Worm (Caenorhabditis elegans): ENCODE data around the gene best-20.
A peak's percentile ranks its signal among the peaks of the same experiment; 100 is the strongest.

Gene best-20

DNA sequence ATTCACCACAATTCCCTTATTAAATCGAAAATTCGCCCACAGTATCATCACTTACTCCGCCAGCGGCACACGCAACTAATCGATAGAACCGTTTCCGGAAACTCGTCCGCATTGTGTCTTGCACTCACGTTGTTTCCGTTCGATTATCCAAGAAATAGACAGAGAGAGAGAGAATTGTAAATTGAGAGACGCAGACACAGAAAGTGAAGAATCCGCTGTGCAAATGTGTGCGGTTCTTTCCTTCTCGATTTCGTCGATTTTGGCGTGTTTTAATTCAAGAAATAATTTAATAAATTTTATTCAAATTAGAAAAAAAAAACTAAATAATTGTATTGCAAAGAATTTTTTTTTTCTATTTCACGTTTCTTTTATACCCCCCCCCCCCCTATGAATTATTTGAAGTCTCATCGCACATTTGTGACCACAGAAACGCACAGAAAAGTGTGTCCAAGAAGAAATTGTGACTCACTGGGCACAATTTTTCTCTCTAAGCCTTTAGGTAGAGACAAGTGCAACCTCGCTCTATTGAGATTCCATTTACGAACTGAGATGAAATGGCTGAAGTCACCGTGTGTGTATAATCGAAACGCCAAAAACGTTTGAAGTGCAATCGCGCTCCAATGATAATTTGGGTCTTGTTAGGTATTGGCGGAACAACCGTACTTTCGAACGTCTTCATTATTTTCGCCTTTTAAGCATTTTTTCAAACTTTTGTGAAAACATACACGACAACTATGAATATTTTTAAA lies 17.2 kb upstream of the best-20 start, which contains the start of gene nape-2:
Gene nape-2 (minus strand): TSS at position 271 of the 749 bp plus-strand sequence.
- peak in 1 of 3 experiments; percentile 22 for TF ChIP-seq dpl-1 (GFP tag; optimal IDR thresholded peaks at IDR 0.05)
- TF ChIP-seq hpl-2 (GFP tag; optimal IDR thresholded peaks at IDR 0.05) = no peak
- TF ChIP-seq lin-14 (GFP tag; optimal IDR thresholded peaks at IDR 0.05) = peak; percentile 70
- TF ChIP-seq ceh-8 (GFP tag; optimal IDR thresholded peaks at IDR 0.05) = no peak
- TF ChIP-seq nhr-47 (tag; optimal IDR thresholded peaks at IDR 0.05) = peak; percentile 6
- TF ChIP-seq egl-13 (tag; optimal IDR thresholded peaks at IDR 0.05) = no peak
- no peak for TF ChIP-seq nhr-28 (tag; optimal IDR thresholded peaks at IDR 0.05)
- no peak for TF ChIP-seq pag-3 (tag; optimal IDR thresholded peaks at IDR 0.05; ENCODE audit: borderline replicate concordance, insufficient read depth)
- no peak for TF ChIP-seq skn-1 (tag; optimal IDR thresholded peaks at IDR 0.05)
- TF ChIP-seq vab-15 (tag; optimal IDR thresholded peaks at IDR 0.05) = no peak
- no peak for TF ChIP-seq mdl-1 (tag; optimal IDR thresholded peaks at IDR 0.05)
- TF ChIP-seq xbp-1 (tag; optimal IDR thresholded peaks at IDR 0.05) = no peak
- TF ChIP-seq rnt-1 (tag; optimal IDR thresholded peaks at IDR 0.05) = peak; percentile 30
- TF ChIP-seq zag-1 (tag; optimal IDR thresholded peaks at IDR 0.05) = no peak
- TF ChIP-seq ces-1 (GFP tag; optimal IDR thresholded peaks at IDR 0.05) = no peak
- TF ChIP-seq unc-62 (GFP tag; optimal IDR thresholded peaks at IDR 0.05) = no peak
- TF ChIP-seq nhr-90 (tag; optimal IDR thresholded peaks at IDR 0.05; ENCODE audit: poor library complexity) = no peak
- no peak for TF ChIP-seq sptf-1 (tag; optimal IDR thresholded peaks at IDR 0.05)
- TF ChIP-seq lsy-2 (tag; optimal IDR thresholded peaks at IDR 0.05) = peak in 1 of 2 experiments; percentile 32
- no peak for TF ChIP-seq nhr-85 (tag)
- TF ChIP-seq mab-9 (GFP tag; IDR thresholded peaks at IDR 0.05) = no peak
- no peak for TF ChIP-seq ztf-11 (tag; optimal IDR thresholded peaks at IDR 0.05)
- TF ChIP-seq pax-3 (tag; optimal IDR thresholded peaks at IDR 0.05) = no peak
- TF ChIP-seq nhr-76 (tag; optimal IDR thresholded peaks at IDR 0.05) = no peak
- no peak for TF ChIP-seq grh-1 (GFP tag; IDR thresholded peaks at IDR 0.05)
- peak; percentile 16 for TF ChIP-seq nhr-77 (tag; optimal IDR thresholded peaks at IDR 0.05)
- TF ChIP-seq efl-1 (optimal IDR thresholded peaks at IDR 0.05) = no peak
- peak in 1 of 2 experiments; percentile 91 for TF ChIP-seq efl-1 (GFP tag; optimal IDR thresholded peaks at IDR 0.05 in 1 of 2)
- peak; percentile 5 for TF ChIP-seq blmp-1 (tag; optimal IDR thresholded peaks at IDR 0.05)
- TF ChIP-seq egl-27 (tag; optimal IDR thresholded peaks at IDR 0.05) = no peak
- TF ChIP-seq mep-1 (tag; optimal IDR thresholded peaks at IDR 0.05) = no peak
- TF ChIP-seq nhr-84 (tag; optimal IDR thresholded peaks at IDR 0.05) = no peak
- no peak for TF ChIP-seq swsn-7 (tag; optimal IDR thresholded peaks at IDR 0.05)
- TF ChIP-seq snpc-4 (tag; optimal IDR thresholded peaks at IDR 0.05) = peak; percentile 37
- TF ChIP-seq fkh-8 (tag; optimal IDR thresholded peaks at IDR 0.05) = no peak
- no peak for TF ChIP-seq ets-5 (GFP tag; IDR thresholded peaks at IDR 0.05)
- no peak for TF ChIP-seq Y116A8C.19 (tag; optimal IDR thresholded peaks at IDR 0.05; ENCODE audit: borderline replicate concordance)
- no peak for TF ChIP-seq C34B4.2 (tag; optimal IDR thresholded peaks at IDR 0.05)
- TF ChIP-seq irx-1 (tag; optimal IDR thresholded peaks at IDR 0.05) = no peak
- TF ChIP-seq lin-15B (tag; optimal IDR thresholded peaks at IDR 0.05) = peak; percentile 45
- TF ChIP-seq elt-3 (tag; optimal IDR thresholded peaks at IDR 0.05) = no peak
- TF ChIP-seq mef-2 (tag; optimal IDR thresholded peaks at IDR 0.05) = no peak
- peak; percentile 60 for TF ChIP-seq alr-1 (tag; optimal IDR thresholded peaks at IDR 0.05; ENCODE audit: borderline replicate concordance)
- no peak for TF ChIP-seq ceh-88 (GFP tag; IDR thresholded peaks at IDR 0.05)
- peak in 1 of 2 experiments; percentile 32 for TF ChIP-seq lin-35 (GFP tag; optimal IDR thresholded peaks at IDR 0.05)
